Fruit fly (Drosophila melanogaster) S2 (cell line): Measurements from ENCODE around the gene Nup358.

Experiments
- CG8478 ChIP-seq: fragments of >200 bp; optimal IDR thresholded peaks from 2 replicates; lab custom pipeline; 2018
- CTCF ChIP-seq, 2 experiments: fragments of >200 bp; optimal IDR thresholded peaks; 2 replicates each; lab custom pipeline; 2018

The Nup358 gene

dm6 chr3R:25305822-25306544 lies 56.8 kb downstream of the Nup358 start:
- no peak for TF ChIP-seq CG8478 (lab: Kevin White, UChicago)
- TF ChIP-seq CTCF (optimal IDR thresholded peaks at IDR 0.05; lab: Kevin White, UChicago): no peak

dm6 chr3R:25308228-25308627 lies 59.1 kb downstream of the Nup358 start, which contains the start of gene CG10550:
Gene CG10550 (minus strand): TSS chr3R:25308391.
- TF ChIP-seq CG8478 (lab: Kevin White, UChicago) (no peak), CTCF (optimal IDR thresholded peaks at IDR 0.05; lab: Kevin White, UChicago) (no peak)
